Fruit fly (Drosophila melanogaster) whole organism, adult: ENCODE data around the gene SmydA-2.
A peak's percentile ranks its signal among the peaks of the same experiment; 100 is the strongest.

Experiments
- CG11617 ChIP-seq: fragments of 200-800 bp; sonication (Bioruptor generic); optimal IDR thresholded peaks from 2 replicates; lab custom pipeline; 2017; ENCODE audit warnings: mild to moderate bottlenecking, missing biosample characterization, missing genetic modification reagents, missing genetic modification characterization
- CG12768 ChIP-seq: fragments of 200-800 bp; sonication (Bioruptor generic); optimal IDR thresholded peaks from 2 replicates; lab custom pipeline; 2017; ENCODE audit warnings: missing biosample characterization, missing genetic modification characterization, mild to moderate bottlenecking, moderate library complexity, missing genetic modification reagents
- CG14711 ChIP-seq: fragments of 200-800 bp; sonication (Bioruptor generic); optimal IDR thresholded peaks from 2 replicates; lab custom pipeline; 2018; ENCODE audit warnings: missing biosample characterization, mild to moderate bottlenecking, missing genetic modification characterization, moderate library complexity
- CG1620 ChIP-seq: fragments of 200-800 bp; sonication (Bioruptor generic); optimal IDR thresholded peaks from 2 replicates; lab custom pipeline; 2016; ENCODE audit warnings: missing biosample characterization, missing genetic modification characterization
- CG33017 ChIP-seq: fragments of 200-800 bp; sonication (Bioruptor generic); optimal IDR thresholded peaks from 2 replicates; lab custom pipeline; 2018; ENCODE audit warnings: missing biosample characterization, mild to moderate bottlenecking, missing genetic modification characterization, moderate library complexity
- CG5204 ChIP-seq: fragments of 200-800 bp; sonication (Bioruptor generic); optimal IDR thresholded peaks from 2 replicates; lab custom pipeline; 2016; ENCODE audit warnings: missing biosample characterization, missing genetic modification characterization
- CG7045 ChIP-seq: fragments of 200-800 bp; sonication (Bioruptor generic); optimal IDR thresholded peaks from 2 replicates; lab custom pipeline; 2017; ENCODE audit warnings: missing biosample characterization, mild to moderate bottlenecking, missing genetic modification characterization
- CG7101 ChIP-seq: fragments of 200-800 bp; sonication (Bioruptor generic); optimal IDR thresholded peaks from 2 replicates; lab custom pipeline; 2018; ENCODE audit warnings: missing biosample characterization, mild to moderate bottlenecking, missing genetic modification characterization, moderate library complexity
- Clk ChIP-seq: fragments of 200-800 bp; sonication (Bioruptor generic); optimal IDR thresholded peaks from 2 replicates; lab custom pipeline; 2017; ENCODE audit warnings: missing biosample characterization, missing genetic modification characterization
- Crg-1 ChIP-seq: fragments of 200-800 bp; sonication (Bioruptor generic); optimal IDR thresholded peaks from 2 replicates; lab custom pipeline; 2016; ENCODE audit warnings: missing biosample characterization, missing genetic modification characterization
- Hr96 ChIP-seq: fragments of 200-800 bp; sonication (Bioruptor generic); optimal IDR thresholded peaks from 2 replicates; lab custom pipeline; 2016; ENCODE audit warnings: missing biosample characterization, missing genetic modification characterization
- Mnt ChIP-seq: fragments of 200-800 bp; sonication (Bioruptor generic); optimal IDR thresholded peaks from 2 replicates; lab custom pipeline; 2016; ENCODE audit warnings: missing biosample characterization, mild to moderate bottlenecking, missing genetic modification characterization
- bab1 ChIP-seq: fragments of 200-800 bp; sonication (Bioruptor generic); optimal IDR thresholded peaks from 3 replicates; lab custom pipeline; 2019; ENCODE audit warnings: missing biosample characterization, mild to moderate bottlenecking, missing genetic modification characterization, moderate library complexity
- cic ChIP-seq: fragments of 200-800 bp; sonication (Bioruptor generic); optimal IDR thresholded peaks from 2 replicates; lab custom pipeline; 2017; ENCODE audit warnings: missing biosample characterization, mild to moderate bottlenecking, missing genetic modification characterization, moderate library complexity
- cnc ChIP-seq, 2 experiments: fragments of >200 bp; optimal IDR thresholded peaks; 2 replicates each; lab custom pipeline; 2017
- kay ChIP-seq: fragments of 200-800 bp; sonication (Bioruptor generic); peaks from one replicate; lab custom pipeline; 2016; ENCODE audit warnings: missing biosample characterization, missing genetic modification characterization, borderline replicate concordance
- ovo ChIP-seq: fragments of 200-800 bp; sonication (Bioruptor generic); optimal IDR thresholded peaks from 2 replicates; lab custom pipeline; 2016; ENCODE audit warnings: missing biosample characterization, missing genetic modification characterization
- pad ChIP-seq: fragments of 200-800 bp; sonication (Bioruptor generic); optimal IDR thresholded peaks from 3 replicates; lab custom pipeline; 2017; ENCODE audit warnings: missing biosample characterization, missing genetic modification characterization, mild to moderate bottlenecking, moderate library complexity, missing genetic modification reagents
- tj ChIP-seq: fragments of 200-800 bp; sonication (Bioruptor generic); optimal IDR thresholded peaks from 3 replicates; lab custom pipeline; 2017; ENCODE audit warnings: missing biosample characterization, mild to moderate bottlenecking, missing genetic modification characterization, moderate library complexity
- toe ChIP-seq: fragments of 200-800 bp; sonication (Bioruptor generic); optimal IDR thresholded peaks from 2 replicates; lab custom pipeline; 2016; ENCODE audit warnings: missing biosample characterization, missing genetic modification characterization

SmydA-2 gene

DNA sequence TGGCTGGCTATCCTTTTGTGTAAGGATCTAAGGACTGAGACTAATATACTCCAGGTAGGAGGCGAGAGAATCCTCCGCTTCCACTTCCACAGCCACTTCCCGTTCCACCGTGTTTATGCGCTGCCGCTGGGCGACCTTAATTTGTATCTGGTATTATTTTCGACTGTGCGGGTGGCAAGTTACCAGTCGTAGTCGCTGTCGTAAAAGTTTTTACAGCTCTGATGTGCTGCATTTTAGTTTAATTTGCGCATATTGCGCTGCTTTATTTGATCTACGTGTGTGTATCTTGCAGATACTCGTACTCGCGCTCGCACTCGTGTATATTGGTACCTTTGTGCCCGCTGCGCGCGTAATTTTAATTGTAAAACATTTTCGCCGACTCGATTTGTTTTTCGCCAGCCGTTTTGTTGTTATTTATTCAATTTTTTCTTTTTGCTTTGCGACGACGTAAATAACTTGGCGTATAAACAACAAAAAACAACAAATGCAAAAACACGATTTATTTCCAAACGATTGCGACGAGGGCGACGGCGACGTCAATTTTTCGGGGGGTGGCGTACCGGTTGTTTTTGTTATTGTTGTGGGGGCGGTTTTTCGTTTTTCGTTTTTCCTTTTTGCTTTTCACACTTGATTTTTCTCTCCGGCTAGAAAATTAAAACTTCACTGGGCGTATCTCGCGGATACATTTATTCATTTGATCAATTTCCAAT lies 41.7 kb upstream of the SmydA-2 start:
- TF ChIP-seq CG11617 (GFP tag; lab: Kevin White, UChicago) (no peak), Crg-1 (no peak), Mnt (no peak), CG14711 (no peak), Clk (GFP tag; lab: Kevin White, UChicago) (peak; percentile 12), tj (peak; percentile 76), CG33017 (tag; lab: Kevin White, UChicago) (no peak), kay (peak; percentile 46), toe (no peak), CG5204 (GFP tag; lab: Kevin White, UChicago) (no peak), CG7101 (tag; lab: Kevin White, UChicago) (no peak), Hr96 (no peak), ovo (GFP tag; lab: Kevin White, UChicago) (no peak), cic (GFP tag; lab: Kevin White, UChicago) (peak; percentile 74), CG1620 (no peak), CG7045 (GFP tag; lab: Kevin White, UChicago) (peak; percentile 34), bab1 (GFP tag; lab: Kevin White, UChicago) (no peak)

DNA sequence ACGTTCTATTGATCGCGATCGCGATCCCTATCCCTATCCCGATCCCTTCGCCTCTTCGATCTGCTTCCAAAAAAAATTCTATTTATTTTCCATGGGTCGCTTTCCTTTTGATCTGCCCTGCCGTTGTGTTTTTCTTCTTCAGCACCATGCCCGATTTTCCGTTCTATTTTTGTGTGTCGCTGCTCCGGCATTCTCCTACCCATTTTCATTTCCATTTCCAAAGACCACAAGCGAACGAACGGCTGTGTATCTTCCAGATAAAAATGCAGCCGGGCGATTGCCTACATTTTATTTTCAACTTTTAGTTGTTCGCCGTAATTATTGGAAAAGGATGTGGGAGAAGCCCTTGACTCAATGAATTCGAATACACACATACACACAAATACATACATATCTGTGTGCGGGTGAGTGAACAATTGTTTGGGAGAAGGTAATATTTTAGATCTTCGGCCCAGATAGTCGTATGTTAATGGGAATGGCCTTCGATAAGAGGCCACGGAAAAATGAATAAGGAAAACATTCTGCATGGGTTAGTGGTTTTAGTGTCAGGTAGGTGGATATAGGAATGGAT lies 40.5 kb upstream of the SmydA-2 start:
- TF ChIP-seq Mnt, result no peak
- no peak for TF ChIP-seq CG7101 (tag; lab: Kevin White, UChicago)
- no peak for TF ChIP-seq ovo (GFP tag; lab: Kevin White, UChicago)
- no peak for TF ChIP-seq Hr96
- no peak for TF ChIP-seq CG7045 (GFP tag; lab: Kevin White, UChicago)
- no peak for TF ChIP-seq CG11617 (GFP tag; lab: Kevin White, UChicago)
- TF ChIP-seq cic (GFP tag; lab: Kevin White, UChicago), result no peak
- TF ChIP-seq toe, result no peak
- no peak for TF ChIP-seq CG5204 (GFP tag; lab: Kevin White, UChicago)

DNA sequence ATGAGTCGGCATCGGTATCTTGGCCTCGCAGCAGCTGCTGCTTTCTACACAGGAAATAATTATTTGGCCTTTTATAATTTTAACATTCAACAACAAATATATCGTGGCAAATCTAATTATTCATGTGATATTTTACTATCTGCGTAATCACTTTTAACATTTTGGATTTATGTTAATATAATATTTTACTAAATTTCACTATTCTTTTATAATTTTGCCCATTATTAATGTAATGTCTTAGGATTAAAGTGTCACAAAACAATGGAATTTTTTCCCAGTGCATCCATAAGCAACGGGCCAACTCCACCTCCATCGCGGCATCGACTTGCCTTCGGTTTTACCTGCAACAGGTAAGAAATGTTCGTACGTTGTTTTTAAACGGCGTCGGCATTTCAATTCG lies 39.4 kb upstream of the SmydA-2 start:
- TF ChIP-seq pad (GFP tag; lab: Kevin White, UChicago) (no peak), toe (no peak)

DNA sequence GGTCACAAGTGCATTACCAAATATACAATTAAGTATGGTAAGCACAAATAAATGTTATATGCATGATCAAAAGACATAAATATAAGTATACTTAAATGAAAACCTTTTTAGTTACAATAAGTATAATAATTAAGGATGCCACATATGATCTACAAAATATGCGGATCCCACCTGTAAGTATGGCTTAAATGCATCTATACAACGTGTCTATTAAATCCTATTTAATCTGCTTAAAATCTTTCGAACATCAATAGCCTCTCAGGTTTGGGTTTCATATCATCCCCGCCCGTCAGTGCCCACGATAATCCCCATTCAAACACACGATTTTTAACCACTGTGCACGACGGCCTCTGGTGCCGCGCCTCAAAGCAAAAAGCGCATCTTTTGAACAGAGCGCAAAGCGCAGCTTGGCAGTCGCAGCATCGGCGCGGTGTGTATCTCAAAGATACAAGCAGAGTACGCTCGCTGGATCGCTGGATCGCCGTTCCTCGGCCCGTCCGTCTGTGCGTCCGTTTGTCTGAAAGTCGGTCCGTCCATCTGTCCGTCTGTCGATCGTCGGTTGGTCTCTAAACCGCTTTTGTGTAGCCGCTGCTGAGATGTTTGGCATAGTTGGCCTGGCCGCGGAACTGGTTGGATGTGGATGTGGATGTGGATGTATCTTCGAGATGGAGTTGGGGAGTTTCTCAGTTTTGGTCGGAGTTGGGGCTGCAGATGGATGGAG lies 38.8 kb upstream of the SmydA-2 start:
- TF ChIP-seq CG7101 (tag; lab: Kevin White, UChicago) (no peak), Clk (GFP tag; lab: Kevin White, UChicago) (no peak), tj (no peak), pad (GFP tag; lab: Kevin White, UChicago) (no peak), toe (no peak), cic (GFP tag; lab: Kevin White, UChicago) (no peak)

DNA sequence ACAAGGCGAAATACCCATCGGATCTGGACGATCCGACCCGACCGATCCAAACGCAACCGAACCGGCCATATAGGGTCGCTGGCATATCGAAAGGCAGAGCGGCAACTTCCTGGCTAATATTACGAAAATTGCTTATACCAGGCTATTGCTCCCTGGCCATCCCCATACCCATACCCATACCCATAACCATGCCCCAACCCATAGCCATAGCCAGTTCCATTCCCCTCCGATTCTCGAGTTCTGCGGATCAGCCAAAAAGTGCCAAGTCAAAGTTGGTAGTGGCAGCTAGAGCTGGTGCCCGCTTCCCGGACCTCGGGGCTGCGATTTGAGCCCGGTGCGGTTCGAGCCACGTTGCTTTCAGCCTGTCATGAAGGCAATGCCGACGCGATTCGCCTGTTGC lies 38.1 kb upstream of the SmydA-2 start:
- TF ChIP-seq ovo (GFP tag; lab: Kevin White, UChicago), result no peak
- TF ChIP-seq cic (GFP tag; lab: Kevin White, UChicago), result no peak
- TF ChIP-seq tj, result peak; percentile 58
- TF ChIP-seq CG7101 (tag; lab: Kevin White, UChicago), result no peak
- TF ChIP-seq toe, result no peak
- TF ChIP-seq CG14711, result no peak
- no peak for TF ChIP-seq cnc (optimal IDR thresholded peaks at IDR 0.05; lab: Kevin White, UChicago)
- no peak for TF ChIP-seq CG33017 (tag; lab: Kevin White, UChicago)

- peak; percentile 86 for TF ChIP-seq kay
- TF ChIP-seq cic (GFP tag; lab: Kevin White, UChicago), result peak; percentile 73
- no peak for TF ChIP-seq Crg-1
- TF ChIP-seq CG12768, result peak; percentile 49
- TF ChIP-seq toe, result no peak
- no peak for TF ChIP-seq CG7101 (tag; lab: Kevin White, UChicago)
- TF ChIP-seq tj, result peak; percentile 79
- TF ChIP-seq CG1620, result no peak
- TF ChIP-seq Mnt, result peak; percentile 9
These were observed 37.1 kb upstream of the SmydA-2 start for dm6 chr3L:19040155-19040644.

dm6 chr3L:19037051-19037450 lies 34.0 kb upstream of the SmydA-2 start:
- no peak for TF ChIP-seq Mnt
- no peak for TF ChIP-seq cic (GFP tag; lab: Kevin White, UChicago)
- no peak for TF ChIP-seq CG12768
- TF ChIP-seq CG33017 (tag; lab: Kevin White, UChicago), result no peak
- TF ChIP-seq cnc (optimal IDR thresholded peaks at IDR 0.05; lab: Kevin White, UChicago), result no peak
- TF ChIP-seq toe, result no peak
- no peak for TF ChIP-seq CG11617 (GFP tag; lab: Kevin White, UChicago)
- TF ChIP-seq CG1620, result no peak
